Worm (Caenorhabditis elegans) whole organism, L4/young adult: Measurements from ENCODE around the gene F53C3.1.

ENCODE experiments used
- W03F9.2 ChIP-seq: fragments of 150-350 bp; optimal IDR thresholded peaks from 2 replicates; lab custom pipeline; 2014; ENCODE audit warnings: missing biosample characterization, missing genetic modification characterization
- dao-5 ChIP-seq: sonication (generic microtip); optimal IDR thresholded peaks from 2 replicates; lab custom pipeline; 2016; ENCODE audit warnings: missing genotype, missing genetic modification characterization, moderate library complexity, missing compliant biosample characterization
- him-1 ChIP-seq: sonication (generic microtip); optimal IDR thresholded peaks from 2 replicates; lab custom pipeline; 2016; ENCODE audit warnings: missing genotype, missing genetic modification reagents, missing genetic modification characterization, missing compliant biosample characterization

F53C3.1 gene

DNA sequence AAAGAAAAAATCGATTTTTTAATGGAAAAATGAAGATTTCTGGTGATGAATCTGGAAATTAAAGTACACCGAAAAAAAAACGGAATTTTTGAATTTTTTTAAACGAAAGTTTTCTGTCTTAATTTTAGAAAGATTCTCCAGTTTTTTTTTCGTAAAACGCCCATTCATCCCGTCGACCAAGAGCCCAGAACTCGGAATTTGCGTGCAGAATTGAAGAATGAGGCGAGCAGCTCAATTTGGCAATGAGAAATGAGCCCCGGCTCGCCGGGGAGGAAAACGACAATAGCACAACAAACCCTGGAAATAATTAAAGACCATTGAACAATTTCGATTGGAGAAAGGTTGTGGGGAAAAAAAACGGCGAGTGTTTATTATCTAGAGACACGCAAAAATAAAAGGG, 20.0 kb downstream of the F53C3.1 start:
- no peak for TF ChIP-seq dao-5 (tag; lab: Kevin White, UChicago)
- TF ChIP-seq him-1 (tag; lab: Kevin White, UChicago): no peak
- no peak for TF ChIP-seq W03F9.2 (tag; lab: Kevin White, UChicago)

DNA sequence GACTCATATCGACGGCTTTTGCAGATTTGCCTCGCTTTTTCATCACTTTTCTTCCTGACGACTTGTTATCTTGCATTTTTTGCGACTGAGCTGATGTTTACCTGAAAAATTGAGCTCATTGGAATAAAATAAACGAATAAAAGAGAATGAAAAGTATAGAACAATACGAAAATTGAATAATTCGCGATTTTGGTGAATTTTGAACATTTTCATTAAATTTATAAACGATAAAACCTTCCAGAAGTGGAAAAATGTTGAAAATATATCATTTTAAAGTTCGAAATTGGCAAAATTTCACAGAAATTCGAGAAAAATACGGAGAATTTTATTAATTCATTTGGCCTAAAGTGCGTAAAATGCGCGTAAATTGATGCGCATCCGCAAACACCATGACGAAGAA, 21.8 kb downstream of the F53C3.1 start, which contains the start of gene Y14H12B.2:
Gene Y14H12B.2 (minus strand): TSS at position 101 of the 400 bp plus-strand sequence.
- TF ChIP-seq dao-5 (tag; lab: Kevin White, UChicago) (no peak), W03F9.2 (tag; lab: Kevin White, UChicago) (no peak), him-1 (tag; lab: Kevin White, UChicago) (no peak)

DNA sequence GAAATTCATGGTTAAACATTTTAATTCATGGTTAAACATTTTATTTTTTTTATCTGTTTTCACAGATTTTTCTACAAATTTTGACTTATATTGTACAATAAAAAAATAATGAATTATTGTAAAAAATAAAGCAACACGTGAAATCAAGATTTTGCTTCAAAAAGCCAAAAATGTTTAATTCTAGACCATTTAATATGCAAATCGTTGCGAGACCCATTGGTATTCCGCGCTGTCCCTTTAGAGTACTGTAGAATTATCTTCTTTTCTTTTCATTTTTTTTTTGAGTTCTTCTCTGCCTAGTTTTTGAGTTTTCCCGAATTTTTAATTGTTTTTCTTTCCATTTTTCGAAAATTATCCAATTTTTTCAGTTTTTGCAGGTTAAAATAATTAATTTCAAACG, 22.3 kb downstream of the F53C3.1 start, which contains the start of gene Y14H12B.1:
Gene Y14H12B.1 (plus strand): TSS at position 363 of the 400 bp plus-strand sequence.
- TF ChIP-seq W03F9.2 (tag; lab: Kevin White, UChicago): no peak
- no peak for TF ChIP-seq dao-5 (tag; lab: Kevin White, UChicago)
- TF ChIP-seq him-1 (tag; lab: Kevin White, UChicago): no peak

DNA sequence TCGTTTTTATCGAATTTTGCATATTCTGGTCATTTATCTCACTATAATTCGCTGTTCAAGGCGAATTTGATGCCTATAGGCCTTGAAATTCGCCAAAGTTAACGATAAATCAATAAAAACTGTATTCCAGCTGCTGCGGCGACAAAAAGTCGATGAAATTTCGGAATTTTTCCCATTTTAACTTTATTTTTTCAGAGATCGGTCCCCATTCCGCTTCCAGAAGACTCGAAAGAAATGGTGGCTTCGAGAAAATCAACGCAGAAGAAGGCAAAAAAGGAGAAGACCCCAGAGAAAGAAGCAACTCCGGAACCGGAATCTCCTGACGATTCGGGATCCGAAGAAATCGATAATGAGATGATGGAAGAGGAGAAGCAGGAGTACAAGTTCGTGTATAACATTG, 23.3 kb downstream of the F53C3.1 start:
- TF ChIP-seq dao-5 (tag; lab: Kevin White, UChicago) (no peak), W03F9.2 (tag; lab: Kevin White, UChicago) (no peak), him-1 (tag; lab: Kevin White, UChicago) (no peak)

DNA sequence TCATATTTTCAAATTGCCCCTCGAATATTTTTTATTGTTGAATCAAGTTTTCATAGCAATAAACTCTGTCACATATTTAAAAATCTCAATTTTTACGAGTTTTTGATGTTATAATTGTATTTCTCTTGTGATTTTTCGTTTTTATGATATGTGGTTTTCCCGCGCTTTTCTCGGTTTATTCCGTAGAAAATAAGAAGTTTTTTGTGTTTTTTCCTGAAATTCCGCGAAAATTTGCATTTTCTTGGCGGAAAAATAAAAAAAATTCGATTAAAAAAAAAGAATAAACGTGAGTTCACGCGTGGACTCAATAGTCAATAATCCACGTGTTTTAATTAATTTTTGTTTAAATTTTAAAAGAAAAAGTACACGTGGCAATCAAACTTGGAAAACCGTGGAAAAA, 24.2 kb downstream of the F53C3.1 start:
- TF ChIP-seq W03F9.2 (tag; lab: Kevin White, UChicago) (no peak), him-1 (tag; lab: Kevin White, UChicago) (no peak), dao-5 (tag; lab: Kevin White, UChicago) (no peak)

DNA sequence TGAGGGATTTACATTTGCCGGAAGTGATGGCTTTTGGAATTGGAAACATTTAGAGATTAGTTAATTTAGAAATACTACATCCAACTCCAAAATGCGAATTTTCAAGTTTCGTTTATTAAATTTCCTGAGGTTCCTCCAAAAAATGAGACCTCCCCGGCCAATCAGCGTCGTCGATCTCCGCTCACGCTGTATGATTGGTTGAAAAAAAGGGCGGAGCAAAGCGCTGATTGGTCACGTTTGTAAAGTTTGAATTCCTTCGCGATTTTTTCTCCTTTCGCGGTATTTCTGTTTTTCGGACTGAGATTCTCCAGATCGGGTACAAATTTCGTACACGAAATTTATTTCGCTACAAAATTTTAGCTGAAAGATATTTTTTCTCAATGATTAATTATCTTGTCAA, 35.6 kb downstream of the F53C3.1 start:
- TF ChIP-seq him-1 (tag; lab: Kevin White, UChicago): no peak
- TF ChIP-seq dao-5 (tag; lab: Kevin White, UChicago): no peak
- TF ChIP-seq W03F9.2 (tag; lab: Kevin White, UChicago): no peak

DNA sequence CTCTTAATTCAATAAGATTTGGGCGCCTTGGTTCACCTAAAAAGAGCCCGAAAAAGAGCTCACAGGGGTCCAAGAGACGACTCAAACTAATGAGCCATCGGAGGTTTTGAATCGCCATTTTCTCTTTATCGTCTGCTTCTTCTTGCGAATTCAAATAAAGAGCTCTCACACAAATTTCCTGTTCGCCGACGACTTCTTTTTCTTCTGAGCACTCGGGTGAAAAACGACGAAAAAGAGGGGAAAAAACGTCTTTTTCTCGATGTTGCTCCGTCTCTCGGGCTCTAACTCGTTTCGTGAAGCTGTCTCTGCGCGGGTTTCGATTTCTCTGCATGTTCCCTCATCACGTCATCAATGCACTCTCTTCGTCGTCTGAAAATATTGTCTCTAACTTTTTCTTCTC, 36.7 kb downstream of the F53C3.1 start:
- TF ChIP-seq dao-5 (tag; lab: Kevin White, UChicago): no peak
- peak; percentile 10 for TF ChIP-seq him-1 (tag; lab: Kevin White, UChicago)

DNA sequence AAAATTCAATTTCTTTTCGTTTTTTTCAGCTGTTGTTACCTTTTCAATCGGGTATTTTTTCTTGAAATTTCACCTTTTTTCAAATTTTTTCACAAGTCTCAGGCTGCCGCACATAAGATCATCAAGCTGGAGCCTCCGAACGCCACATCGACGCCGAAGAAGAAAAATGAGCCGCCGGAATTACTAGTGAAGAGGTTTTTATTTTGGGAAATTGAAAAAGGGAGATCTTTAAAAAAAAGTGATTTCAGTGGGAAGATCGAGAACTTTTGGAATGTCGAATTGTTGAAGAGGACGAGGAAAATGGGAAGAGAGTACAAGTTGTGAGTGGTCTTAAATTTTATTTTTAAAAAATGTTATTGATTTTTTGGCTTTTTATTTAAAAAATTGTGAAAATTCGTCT, 38.3 kb downstream of the F53C3.1 start, which contains the start of gene sea-2:
Gene sea-2 (plus strand): TSS at position 301 of the 400 bp plus-strand sequence.
- no peak for TF ChIP-seq W03F9.2 (tag; lab: Kevin White, UChicago)
- TF ChIP-seq dao-5 (tag; lab: Kevin White, UChicago): no peak
- no peak for TF ChIP-seq him-1 (tag; lab: Kevin White, UChicago)

DNA sequence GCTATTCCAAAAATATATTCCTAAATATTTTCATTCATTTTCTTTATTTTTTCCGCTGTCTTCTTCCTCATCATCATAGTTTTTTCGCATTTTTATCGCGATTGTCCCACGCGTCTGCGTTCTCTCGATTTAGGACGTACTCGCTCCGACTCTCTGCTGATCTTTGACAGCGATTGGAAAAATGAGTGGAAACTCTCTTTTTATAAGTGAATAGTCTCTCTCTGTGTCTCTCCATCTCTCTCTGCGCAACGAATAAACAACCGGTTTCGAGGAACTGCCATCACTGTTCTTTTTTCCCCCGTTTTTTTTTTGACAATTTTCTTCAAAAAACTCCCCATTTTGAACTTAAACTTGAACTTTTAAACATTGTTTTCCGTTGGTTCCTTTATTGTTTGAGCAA, 39.5 kb downstream of the F53C3.1 start:
- no peak for TF ChIP-seq him-1 (tag; lab: Kevin White, UChicago)
- TF ChIP-seq dao-5 (tag; lab: Kevin White, UChicago): no peak
- no peak for TF ChIP-seq W03F9.2 (tag; lab: Kevin White, UChicago)

DNA sequence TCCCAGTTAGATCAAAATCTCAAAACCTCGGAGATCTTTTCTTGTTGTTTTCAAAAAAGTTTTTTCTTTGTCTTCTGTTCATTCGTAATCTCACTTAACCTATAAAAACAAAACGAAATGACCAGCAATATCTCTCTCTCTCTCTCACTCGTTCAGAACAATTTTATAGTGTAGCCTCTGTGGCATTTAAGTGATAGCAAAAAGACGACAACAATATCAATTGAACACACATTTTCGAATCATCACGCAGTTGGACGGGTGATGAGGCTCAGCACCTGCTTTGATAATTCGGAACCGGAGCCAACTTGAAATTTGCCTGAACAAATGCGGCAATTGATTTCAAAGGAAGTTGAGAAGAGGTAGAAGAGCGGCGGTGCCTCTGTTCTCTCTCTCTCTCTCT, 40.6 kb downstream of the F53C3.1 start:
- no peak for TF ChIP-seq dao-5 (tag; lab: Kevin White, UChicago)
- no peak for TF ChIP-seq him-1 (tag; lab: Kevin White, UChicago)
- TF ChIP-seq W03F9.2 (tag; lab: Kevin White, UChicago): no peak

DNA sequence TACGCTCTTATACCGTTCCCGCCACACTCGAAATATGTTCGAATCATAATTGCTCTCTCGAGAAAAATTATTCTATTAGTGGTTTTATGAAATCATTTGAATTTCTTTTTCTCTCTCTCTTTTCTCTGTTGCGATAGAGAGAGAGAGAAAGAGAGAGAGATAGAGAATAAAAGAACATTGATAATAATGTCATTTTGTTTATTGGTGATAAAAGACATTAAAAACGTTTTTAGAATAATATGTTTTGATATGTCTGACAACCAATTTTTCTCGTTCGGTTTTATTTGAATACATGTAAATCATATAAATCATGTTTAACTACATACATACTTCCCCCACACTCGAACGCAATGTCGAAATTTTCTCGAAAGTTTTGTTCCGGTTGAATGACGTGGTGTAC, 41.2 kb downstream of the F53C3.1 start:
- no peak for TF ChIP-seq him-1 (tag; lab: Kevin White, UChicago)
- TF ChIP-seq W03F9.2 (tag; lab: Kevin White, UChicago): no peak

DNA sequence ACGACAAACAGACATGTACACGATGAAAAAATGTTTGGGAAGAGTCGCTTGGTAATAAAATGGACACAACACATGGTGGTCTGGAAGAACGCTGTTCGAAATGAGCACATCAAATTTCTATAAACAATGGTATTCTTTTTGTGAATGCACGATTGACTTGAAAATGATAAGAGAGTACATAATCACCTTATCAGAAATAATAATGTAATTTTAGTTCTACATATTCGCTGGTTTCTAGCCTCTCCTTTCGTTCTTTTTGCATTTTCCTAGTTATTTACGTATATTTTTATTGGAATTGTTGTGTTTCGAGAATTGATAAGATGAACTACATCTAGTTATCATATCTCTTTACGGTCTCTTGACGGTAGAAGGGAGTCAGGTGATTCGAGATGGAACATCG, 42.2 kb downstream of the F53C3.1 start:
- TF ChIP-seq dao-5 (tag; lab: Kevin White, UChicago) (no peak), him-1 (tag; lab: Kevin White, UChicago) (no peak), W03F9.2 (tag; lab: Kevin White, UChicago) (no peak)

DNA sequence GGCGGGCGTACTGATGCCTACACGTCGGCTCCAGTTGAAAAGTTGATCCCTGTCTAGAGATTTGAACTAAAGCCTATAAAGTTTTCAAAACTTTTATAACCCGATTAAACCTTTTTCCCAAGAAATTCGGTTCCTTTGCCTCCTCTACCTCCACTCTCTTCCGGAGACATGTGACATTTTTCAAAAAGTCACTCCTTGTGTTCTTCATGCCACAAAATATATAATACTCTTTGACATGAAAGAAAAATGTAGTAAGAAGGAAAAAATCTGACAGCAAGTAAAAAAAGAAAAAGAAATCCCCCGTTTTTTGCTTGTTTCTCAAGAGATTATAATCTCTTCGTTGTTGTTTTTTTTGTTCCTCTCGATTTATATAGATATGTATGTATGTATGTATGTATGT, 43.0 kb downstream of the F53C3.1 start:
- no peak for TF ChIP-seq him-1 (tag; lab: Kevin White, UChicago)
- no peak for TF ChIP-seq dao-5 (tag; lab: Kevin White, UChicago)
- TF ChIP-seq W03F9.2 (tag; lab: Kevin White, UChicago): no peak

DNA sequence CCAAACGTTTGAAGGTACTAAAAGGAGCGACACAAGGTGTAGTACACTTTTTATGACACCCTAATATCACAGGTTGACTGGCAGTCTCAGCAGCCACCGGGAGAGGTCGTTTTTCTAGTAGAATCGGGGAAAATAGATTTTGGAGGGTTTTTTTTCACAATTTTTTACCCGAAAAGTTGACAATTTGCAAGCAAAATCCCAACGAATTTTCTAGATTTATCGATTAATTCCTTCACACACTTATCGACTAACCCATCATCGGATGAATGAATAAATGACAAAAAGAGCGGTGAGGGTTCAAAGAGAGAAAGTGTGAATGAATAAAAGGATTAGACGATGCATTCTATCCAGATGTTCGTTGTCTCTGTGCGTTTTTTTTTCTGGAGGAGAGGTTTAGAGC, 44.1 kb downstream of the F53C3.1 start:
- TF ChIP-seq him-1 (tag; lab: Kevin White, UChicago) (no peak), W03F9.2 (tag; lab: Kevin White, UChicago) (no peak), dao-5 (tag; lab: Kevin White, UChicago) (no peak)
